Worm (Caenorhabditis elegans) whole organism, L4 larva: ENCODE data around the gene ZK688.11.

Source experiments
- D1046.2 ChIP-seq: fragments of 200-800 bp; sonication (Bioruptor generic); IDR thresholded peaks from 2 replicates; pipeline ENCODE4 v1.3.6; 2022; ENCODE audit warnings: missing genetic modification characterization, missing compliant biosample characterization
- F10B5.3 ChIP-seq: sonication (generic microtip); optimal IDR thresholded peaks from 2 replicates; lab custom pipeline; 2016; ENCODE audit warnings: mild to moderate bottlenecking, missing genetic modification characterization, missing compliant biosample characterization
- F37D6.2 ChIP-seq: sonication (generic microtip); optimal IDR thresholded peaks from 2 replicates; lab custom pipeline; 2016; ENCODE audit warnings: mild to moderate bottlenecking, missing genetic modification characterization, missing compliant biosample characterization
- F44E2.7 ChIP-seq: fragments of 200-800 bp; sonication (Bioruptor generic); IDR thresholded peaks from 2 replicates; pipeline ENCODE4 v2.1.2; 2022; ENCODE audit warnings: missing genetic modification characterization, missing compliant biosample characterization
- ZK546.5 ChIP-seq, 2 experiments: sonication (generic microtip); optimal IDR thresholded peaks; 2 replicates each; lab custom pipeline; 2017; ENCODE audit warnings: missing biosample characterization in 2 of 2, missing genetic modification characterization in 2 of 2
- aha-1 ChIP-seq: fragments of 150-350 bp; peaks from one replicate; lab custom pipeline; 2014; ENCODE audit warnings: missing biosample characterization, missing genetic modification characterization
- ama-1 ChIP-seq: fragments of 150-350 bp; optimal IDR thresholded peaks from 2 replicates; lab custom pipeline; 2014; ENCODE audit warnings: inconsistent platforms, mixed read lengths
- arid-1 ChIP-seq: fragments of 200-800 bp; sonication (Bioruptor generic); conservative IDR thresholded peaks from 2 replicates; pipeline ENCODE4 v1.3.6; 2022; ENCODE audit warnings: missing genetic modification reagents, missing genetic modification characterization, missing compliant biosample characterization
- ceh-20 ChIP-seq: fragments of 200-800 bp; sonication (Bioruptor generic); IDR thresholded peaks from 2 replicates; pipeline ENCODE4 v1.3.6; 2022; ENCODE audit warnings: missing genetic modification reagents, missing genetic modification characterization, missing compliant biosample characterization
- ceh-32 ChIP-seq: sonication (generic microtip); optimal IDR thresholded peaks from 2 replicates; lab custom pipeline; 2016; ENCODE audit warnings: mild to moderate bottlenecking, missing genetic modification characterization, missing compliant biosample characterization; ENCODE audit not compliant: poor library complexity
- cey-2 ChIP-seq: sonication (generic microtip); optimal IDR thresholded peaks from 3 replicates; lab custom pipeline; 2017; ENCODE audit warnings: missing genetic modification characterization, mild to moderate bottlenecking, missing compliant biosample characterization, antibody characterized with exemption, borderline replicate concordance; ENCODE audit not compliant: insufficient read depth
- daf-19 ChIP-seq: fragments of 200-800 bp; sonication (Bioruptor generic); conservative IDR thresholded peaks from 2 replicates; pipeline ENCODE4 v1.3.6; 2022; ENCODE audit warnings: missing genetic modification characterization, missing compliant biosample characterization
- daf-8 ChIP-seq: fragments of 200-800 bp; sonication (Bioruptor generic); IDR thresholded peaks from 2 replicates; pipeline ENCODE4 v1.3.6; 2022; ENCODE audit warnings: missing genetic modification characterization, missing compliant biosample characterization
- dmd-6 ChIP-seq: fragments of 200-800 bp; sonication (Bioruptor generic); IDR thresholded peaks from 2 replicates; pipeline ENCODE4 v1.3.6; 2022; ENCODE audit warnings: missing genetic modification reagents, missing genetic modification characterization, missing compliant biosample characterization
- dpl-1 ChIP-seq: fragments of 150-350 bp; optimal IDR thresholded peaks from 2 replicates; lab custom pipeline; 2014; ENCODE audit warnings: missing biosample characterization, missing genetic modification reagents, missing genetic modification characterization
- duxl-1 ChIP-seq: sonication (generic microtip); optimal IDR thresholded peaks from 2 replicates; lab custom pipeline; 2016; ENCODE audit warnings: mild to moderate bottlenecking, missing genetic modification characterization, moderate library complexity, missing compliant biosample characterization; ENCODE audit not compliant: poor library complexity
- fos-1 ChIP-seq: fragments of 150-350 bp; optimal IDR thresholded peaks from 2 replicates; lab custom pipeline; 2014; ENCODE audit warnings: missing biosample characterization, missing genetic modification characterization
- hlh-30 ChIP-seq: sonication (generic microtip); optimal IDR thresholded peaks from 2 replicates; lab custom pipeline; 2017; ENCODE audit warnings: antibody characterized with exemption, mild to moderate bottlenecking, missing genetic modification characterization, missing compliant biosample characterization; ENCODE audit not compliant: insufficient read depth
- jun-1 ChIP-seq: fragments of 150-350 bp; optimal IDR thresholded peaks from 2 replicates; lab custom pipeline; 2014; ENCODE audit warnings: missing biosample characterization, missing genetic modification reagents, missing genetic modification characterization
- lir-3 ChIP-seq: sonication (generic microtip); optimal IDR thresholded peaks from 2 replicates; lab custom pipeline; 2016; ENCODE audit warnings: mild to moderate bottlenecking, missing genetic modification characterization, missing compliant biosample characterization
- lsy-2 ChIP-seq, 2 experiments: fragments of 150-350 bp in 1 of 2; sonication (generic microtip) in 1 of 2; optimal IDR thresholded peaks; 2 replicates each; lab custom pipeline; 2014 to 2017; ENCODE audit warnings: missing biosample characterization in 2 of 2, missing genetic modification characterization in 2 of 2
- madf-5 ChIP-seq, 2 experiments: fragments of 200-800 bp; sonication (Bioruptor generic); IDR thresholded peaks; 2 replicates each; pipeline ENCODE4 v1.3.6; 2022; ENCODE audit warnings: missing compliant biosample characterization in 2 of 2, missing genetic modification characterization in 2 of 2
- madf-9 ChIP-seq: fragments of 200-800 bp; sonication (Bioruptor generic); conservative IDR thresholded peaks from 2 replicates; pipeline ENCODE4 v1.3.6; 2022; ENCODE audit warnings: missing genetic modification reagents, missing genetic modification characterization, missing compliant biosample characterization
- mep-1 ChIP-seq: fragments of 150-350 bp; sonication (generic microtip); optimal IDR thresholded peaks from 3 replicates; lab custom pipeline; 2014; ENCODE audit warnings: missing biosample characterization, missing genetic modification characterization
- nhr-102 ChIP-seq: sonication (generic microtip); optimal IDR thresholded peaks from 2 replicates; lab custom pipeline; 2016; ENCODE audit warnings: mild to moderate bottlenecking, missing genetic modification characterization, moderate library complexity, missing compliant biosample characterization
- nhr-11 ChIP-seq: fragments of 150-350 bp; optimal IDR thresholded peaks from 2 replicates; lab custom pipeline; 2014; ENCODE audit warnings: missing biosample characterization, missing genetic modification characterization
- nhr-111 ChIP-seq: fragments of 200-800 bp; sonication (Bioruptor generic); optimal IDR thresholded peaks from 2 replicates; lab custom pipeline; 2018; ENCODE audit warnings: mild to moderate bottlenecking, missing genetic modification characterization, missing compliant biosample characterization
- nhr-28 ChIP-seq: fragments of 150-350 bp; optimal IDR thresholded peaks from 2 replicates; lab custom pipeline; 2014; ENCODE audit warnings: missing biosample characterization, missing genetic modification characterization
- pha-4 ChIP-seq, 2 experiments: fragments of 150-350 bp in 1 of 2; fragments of 200-800 bp in 1 of 2; sonication (Bioruptor generic) in 1 of 2; IDR thresholded peaks in 1 of 2; optimal IDR thresholded peaks in 1 of 2; 2 replicates each; pipeline versions ENCODE4 v1.3.6 to Lab custom; 2014 to 2022; ENCODE audit warnings: missing genetic modification characterization in 2 of 2, missing genetic modification reagents in 2 of 2, missing biosample characterization in 1 of 2, missing compliant biosample characterization in 1 of 2
- sdz-12 ChIP-seq: fragments of 200-800 bp; sonication (Bioruptor generic); optimal IDR thresholded peaks from 2 replicates; lab custom pipeline; 2018; ENCODE audit warnings: mild to moderate bottlenecking, missing genetic modification characterization, missing compliant biosample characterization
- snpc-1.2 ChIP-seq: fragments of 200-800 bp; sonication (Bioruptor generic); IDR thresholded peaks from 2 replicates; pipeline ENCODE4 v1.3.6; 2022; ENCODE audit warnings: missing genetic modification reagents, missing genetic modification characterization, missing compliant biosample characterization
- tra-1 ChIP-seq: fragments of 200-800 bp; sonication (Bioruptor generic); IDR thresholded peaks from 2 replicates; pipeline ENCODE4 v1.3.6; 2022; ENCODE audit warnings: missing genetic modification reagents, missing genetic modification characterization, missing compliant biosample characterization
- unc-130 ChIP-seq: sonication (generic microtip); optimal IDR thresholded peaks from 2 replicates; lab custom pipeline; 2016; ENCODE audit warnings: missing genetic modification reagents, missing genetic modification characterization, missing compliant biosample characterization
- unc-62 ChIP-seq, 3 experiments: fragments of 150-350 bp in 1 of 3; sonication (generic microtip); optimal IDR thresholded peaks in 2 of 3; peaks in 1 of 3; 1 replicate in 1 of 3; 2 replicates in 2 of 3; lab custom pipeline; 2014 to 2017; ENCODE audit warnings: missing biosample characterization in 3 of 3, missing genetic modification characterization in 3 of 3, missing genetic modification reagents in 3 of 3, missing genotype in 1 of 3
- zfp-2 ChIP-seq: sonication (generic microtip); optimal IDR thresholded peaks from 2 replicates; lab custom pipeline; 2016; ENCODE audit warnings: mild to moderate bottlenecking, missing genetic modification characterization, missing compliant biosample characterization
- zfp-3 ChIP-seq: fragments of 200-800 bp; sonication (Bioruptor generic); conservative IDR thresholded peaks from 2 replicates; pipeline ENCODE4 v1.3.6; 2022; ENCODE audit warnings: missing genetic modification reagents, missing genetic modification characterization, missing compliant biosample characterization
- ztf-7 ChIP-seq: fragments of 150-350 bp; optimal IDR thresholded peaks from 2 replicates; lab custom pipeline; 2014; ENCODE audit warnings: missing biosample characterization, missing genetic modification characterization

ZK688.11 gene

ce11 chrIII:7897733-7898132, 13.0 kb upstream of the ZK688.11 start (continued):
- TF ChIP-seq unc-130 (GFP tag; lab: Kevin White, UChicago) (no peak), madf-5 (GFP tag; IDR thresholded peaks at IDR 0.05; lab: Robert Waterston, UW) (no peak)

ce11 chrIII:7896925-7897324, 12.2 kb upstream of the ZK688.11 start, which contains the start of gene ZK688.10:
ZK688.10 (minus strand) TSS chrIII:7897025.
- TF ChIP-seq aha-1 (tag; lab: Kevin White, UChicago) (peak; percentile 12), nhr-102 (no peak), lsy-2 (tag; optimal IDR thresholded peaks at IDR 0.05; lab: Kevin White, UChicago) (no peak), nhr-28 (tag; lab: Kevin White, UChicago) (no peak), F44E2.7 (GFP tag; lab: Robert Waterston, UW) (no peak)

ce11 chrIII:7894724-7895123, 10.0 kb upstream of the ZK688.11 start, which contains the start of gene ZK688.4:
ZK688.4 (plus strand) TSS chrIII:7895024.
- TF ChIP-seq mep-1 (tag; lab: Kevin White, UChicago) = no peak

- no peak for TF ChIP-seq pha-4 (GFP tag; IDR thresholded peaks at IDR 0.05; lab: Robert Waterston, UW)
- no peak for TF ChIP-seq pha-4 (tag; optimal IDR thresholded peaks at IDR 0.05; lab: Kevin White, UChicago)
- no peak for TF ChIP-seq dpl-1
- no peak for TF ChIP-seq cey-2
- TF ChIP-seq dmd-6 (GFP tag; lab: Robert Waterston, UW) = no peak
- no peak for TF ChIP-seq jun-1
- TF ChIP-seq hlh-30 (tag; lab: Kevin White, UChicago) = no peak
- TF ChIP-seq F37D6.2 (tag; lab: Kevin White, UChicago) = no peak
- TF ChIP-seq nhr-11 (tag; lab: Kevin White, UChicago) = no peak
- TF ChIP-seq aha-1 (tag; lab: Kevin White, UChicago) = no peak
- no peak for TF ChIP-seq lir-3 (tag; lab: Kevin White, UChicago)
- no peak for TF ChIP-seq sdz-12 (GFP tag; lab: Kevin White, UChicago)
Measured at ce11 chrIII:7893224-7893623, 8.5 kb upstream of the ZK688.11 start.

ce11 chrIII:7892333-7892732, 7.6 kb upstream of the ZK688.11 start:
- peak in 1 of 2 experiments; percentile 79 for TF ChIP-seq unc-62 (GFP tag; optimal IDR thresholded peaks at IDR 0.05 in 1 of 2; lab: Kevin White, UChicago)
- TF ChIP-seq unc-62 (tag; optimal IDR thresholded peaks at IDR 0.05; lab: Kevin White, UChicago) = no peak
- no peak for TF ChIP-seq ceh-32 (tag; lab: Kevin White, UChicago)
- peak; percentile 12 for TF ChIP-seq hlh-30 (tag; lab: Kevin White, UChicago)

- TF ChIP-seq ztf-7 (no peak), nhr-111 (GFP tag; lab: Kevin White, UChicago) (no peak), F10B5.3 (tag; lab: Kevin White, UChicago) (no peak), daf-19 (GFP tag; lab: Robert Waterston, UW) (no peak), zfp-2 (no peak), ZK546.5 (tag; optimal IDR thresholded peaks at IDR 0.05; lab: Kevin White, UChicago) (no peak), daf-8 (GFP tag; lab: Robert Waterston, UW) (no peak), nhr-102 (peak; percentile 21), zfp-3 (GFP tag; lab: Robert Waterston, UW) (no peak), pha-4 (GFP tag; IDR thresholded peaks at IDR 0.05; lab: Robert Waterston, UW) (no peak; the same call in 1 of the 2 replicates), pha-4 (tag; optimal IDR thresholded peaks at IDR 0.05; lab: Kevin White, UChicago) (peak; percentile 63), snpc-1.2 (GFP tag; lab: Robert Waterston, UW) (no peak), duxl-1 (tag; lab: Kevin White, UChicago) (no peak), ama-1 (lab: Kevin White, UChicago) (no peak), tra-1 (GFP tag; lab: Robert Waterston, UW) (peak; percentile 42; the same call in 1 of the 2 replicates), hlh-30 (tag; lab: Kevin White, UChicago) (peak; percentile 84), ceh-20 (GFP tag; lab: Robert Waterston, UW) (0 out of 2 replicates have a peak, but pooled peaks have one; percentile 46), fos-1 (tag; lab: Kevin White, UChicago) (no peak), arid-1 (peak; percentile 47; the same call in 1 of the 2 replicates), madf-9 (GFP tag; lab: Robert Waterston, UW) (no peak), nhr-11 (tag; lab: Kevin White, UChicago) (peak; percentile 78), D1046.2 (no peak)
Measured at ce11 chrIII:7891573-7892306, 7.0 kb upstream of the ZK688.11 start, which contains the start of the genes ZK688.5 and fahd-1. ZK688.5 (minus strand) TSS chrIII:7891623. fahd-1 (plus strand) TSS chrIII:7892256.
